Worm (Caenorhabditis elegans): ENCODE data around the gene nas-12.

nas-12 gene

DNA sequence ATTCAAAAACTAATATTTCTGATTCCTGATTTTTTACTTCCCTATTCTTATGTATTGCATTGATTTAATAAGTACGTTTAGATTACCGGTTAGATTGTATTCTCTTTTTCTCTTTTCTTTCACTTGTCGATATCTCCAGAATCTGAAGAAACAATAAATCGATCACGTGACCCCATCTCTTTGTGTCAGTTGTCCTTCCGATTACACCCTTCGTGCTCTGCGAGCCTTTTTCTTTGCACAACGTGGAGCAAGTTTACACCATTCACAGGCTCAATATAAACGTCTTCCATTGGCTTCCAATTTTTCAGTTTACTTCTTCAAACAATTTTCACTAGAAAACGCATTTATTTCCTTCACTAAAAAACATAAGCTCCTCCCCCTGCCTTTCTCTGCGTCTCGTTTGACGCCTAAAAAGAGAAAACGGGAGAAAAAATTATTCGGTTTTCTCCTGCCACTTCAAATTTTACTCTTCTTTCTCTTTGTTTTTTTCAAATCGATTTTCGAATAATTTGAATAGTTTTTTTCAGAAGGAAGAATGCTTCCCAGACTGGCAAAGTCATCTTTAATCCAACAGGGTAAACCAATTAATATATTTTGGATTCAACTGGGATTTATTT lies 43.6 kb upstream of the nas-12 start, which contains the start of gene gta-1:
gta-1 (plus strand) TSS at position 528 of the 617 bp plus-strand sequence.
- TF ChIP-seq nhr-76 (tag; optimal IDR thresholded peaks at IDR 0.05) (no peak), snpc-4 (tag; optimal IDR thresholded peaks at IDR 0.05) (no peak), flh-1 (GFP tag; optimal IDR thresholded peaks at IDR 0.05) (no peak), mab-5 (tag; optimal IDR thresholded peaks at IDR 0.05) (no peak), unc-120 (tag; optimal IDR thresholded peaks at IDR 0.05; ENCODE audit: poor library complexity, severe bottlenecking) (peak; percentile 42), nhr-28 (tag; optimal IDR thresholded peaks at IDR 0.05) (no peak), lin-13 (tag; optimal IDR thresholded peaks at IDR 0.05) (no peak), pha-4 (tag; optimal IDR thresholded peaks at IDR 0.05) (no peak), ces-1 (GFP tag; optimal IDR thresholded peaks at IDR 0.05) (peak; percentile 35), ham-2 (GFP tag; optimal IDR thresholded peaks at IDR 0.05) (no peak), unc-62 (GFP tag; optimal IDR thresholded peaks at IDR 0.05) (peak; percentile 44), hlh-1 (tag; optimal IDR thresholded peaks at IDR 0.05) (peak; percentile 98), ceh-39 (tag; optimal IDR thresholded peaks at IDR 0.05) (no peak), ceh-83 (GFP tag; optimal IDR thresholded peaks at IDR 0.05) (no peak), blmp-1 (tag; optimal IDR thresholded peaks at IDR 0.05) (no peak), ztf-11 (tag; optimal IDR thresholded peaks at IDR 0.05) (no peak), nhr-237 (tag; optimal IDR thresholded peaks at IDR 0.05) (no peak)

DNA sequence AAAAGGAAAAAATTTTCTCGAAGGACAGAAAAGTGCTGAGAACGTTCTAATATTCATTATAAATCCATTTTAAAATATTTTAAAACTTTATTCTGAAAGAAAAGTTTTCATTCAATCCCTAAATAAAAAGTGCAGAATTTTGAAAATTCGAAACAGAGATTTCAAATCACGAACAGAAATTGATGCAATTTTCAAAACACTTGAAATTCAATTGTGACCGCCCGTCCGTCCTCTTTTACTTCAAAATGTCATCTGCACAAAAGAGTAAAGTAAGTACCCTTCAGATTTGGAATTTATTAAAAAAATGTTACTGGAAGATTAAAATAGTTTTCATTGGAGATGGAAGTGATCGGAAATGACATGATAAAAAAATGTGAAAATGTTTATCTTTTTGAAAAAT lies 35.3 kb upstream of the nas-12 start:
- no peak for TF ChIP-seq mls-2 (tag; optimal IDR thresholded peaks at IDR 0.05)
- no peak for TF ChIP-seq ceh-83 (GFP tag; optimal IDR thresholded peaks at IDR 0.05)
- TF ChIP-seq nhr-12 (tag; optimal IDR thresholded peaks at IDR 0.05), result no peak
- no peak for TF ChIP-seq ceh-39 (tag; optimal IDR thresholded peaks at IDR 0.05)
- peak; percentile 87 for TF ChIP-seq ces-1 (GFP tag; optimal IDR thresholded peaks at IDR 0.05)
- no peak for TF ChIP-seq drap-1 (GFP tag; optimal IDR thresholded peaks at IDR 0.05)
- TF ChIP-seq sem-2 (GFP tag; optimal IDR thresholded peaks at IDR 0.05), result no peak
- TF ChIP-seq unc-62 (GFP tag; optimal IDR thresholded peaks at IDR 0.05), result no peak

DNA sequence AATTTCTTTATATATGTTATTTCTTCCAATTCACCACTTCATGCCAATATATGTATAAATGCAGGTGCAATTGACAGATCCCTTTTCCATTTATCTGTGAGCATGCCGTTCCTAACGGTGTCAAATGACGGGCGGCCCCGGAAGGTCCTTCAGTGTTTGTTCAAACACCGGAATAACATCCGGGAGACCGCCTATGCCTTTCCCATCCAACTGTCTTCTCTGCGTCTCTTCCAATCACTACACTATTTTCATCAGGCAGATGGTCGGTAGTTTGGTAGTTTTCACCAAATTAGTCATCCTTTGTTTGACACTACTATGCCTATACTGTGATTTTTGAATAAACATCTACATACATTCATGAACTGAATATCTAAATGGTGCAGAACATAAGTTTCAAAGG lies 33.2 kb upstream of the nas-12 start:
- TF ChIP-seq cnd-1 (tag; optimal IDR thresholded peaks at IDR 0.05) (peak; percentile 87), flh-1 (GFP tag; optimal IDR thresholded peaks at IDR 0.05) (no peak)

DNA sequence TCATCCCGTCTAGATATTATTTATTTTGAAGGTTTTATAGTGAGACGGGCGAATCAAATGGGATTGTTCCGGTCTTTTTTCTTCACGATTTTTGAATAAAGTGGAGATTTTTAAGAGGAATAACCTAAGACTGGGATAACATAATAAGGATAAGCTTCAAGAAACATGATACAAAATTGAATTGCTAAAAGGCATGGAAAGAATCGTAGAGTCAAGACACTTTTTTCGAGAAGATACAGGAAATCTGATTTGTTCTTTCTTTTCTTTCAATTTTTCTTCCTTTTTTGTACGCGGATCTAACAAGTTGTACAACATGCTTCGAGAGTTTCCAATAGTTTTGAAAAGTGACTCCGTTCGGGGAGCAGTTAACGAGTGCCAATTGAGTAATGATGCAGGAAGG lies 32.3 kb upstream of the nas-12 start:
- no peak for TF ChIP-seq lsy-2 (tag; optimal IDR thresholded peaks at IDR 0.05)
- TF ChIP-seq pha-4 (tag; optimal IDR thresholded peaks at IDR 0.05), result no peak
- TF ChIP-seq ces-1 (GFP tag; optimal IDR thresholded peaks at IDR 0.05), result peak; percentile 77

DNA sequence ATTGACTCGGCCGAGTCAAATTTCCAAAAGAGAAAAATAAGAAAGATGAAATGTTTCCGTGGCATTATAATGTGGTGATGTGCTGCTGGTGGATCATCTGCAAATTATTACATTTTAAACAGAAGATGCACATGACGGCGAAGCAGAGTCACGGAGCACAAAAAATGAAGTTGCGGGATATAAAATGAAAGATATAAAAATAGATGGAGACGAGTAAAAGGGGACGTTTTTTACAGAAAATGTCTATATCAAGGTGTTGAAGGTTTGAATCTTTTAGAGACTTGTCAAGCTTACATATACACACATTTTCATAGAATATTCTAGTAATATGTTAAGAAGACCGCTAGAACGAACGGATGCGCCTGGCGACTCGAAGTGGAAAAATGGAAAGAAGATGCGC lies 29.5 kb upstream of the nas-12 start, which contains the start of gene ptrg-1:
ptrg-1 (minus strand) TSS at position 101 of the 400 bp plus-strand sequence.
- no peak for TF ChIP-seq cnd-1 (tag; optimal IDR thresholded peaks at IDR 0.05)

DNA sequence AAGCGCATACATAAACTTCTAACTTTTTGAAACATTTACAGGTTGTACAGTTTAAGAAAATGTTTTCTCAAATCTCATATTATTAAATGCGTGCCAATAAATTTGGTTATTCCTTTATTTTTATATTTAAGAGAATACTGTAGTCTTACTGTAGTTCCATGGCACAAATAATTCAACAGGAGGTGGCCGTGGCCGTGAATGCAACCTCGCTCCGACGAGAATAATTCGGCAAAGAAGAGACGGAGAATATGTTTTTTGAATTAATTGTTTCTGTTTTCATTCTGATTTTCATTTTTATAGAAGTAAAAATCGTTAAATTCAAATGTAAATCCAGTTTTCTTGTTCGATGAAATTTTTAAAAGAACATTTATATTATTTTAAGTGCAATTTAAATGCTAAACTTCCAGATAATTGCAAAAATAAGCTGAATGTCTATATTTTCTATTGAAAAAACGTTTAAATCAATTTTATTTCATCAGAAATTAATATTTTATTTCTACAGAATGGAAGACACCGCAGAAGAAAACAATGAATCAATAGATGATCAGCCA lies 26.4 kb upstream of the nas-12 start, which contains the start of gene gon-4:
gon-4 (plus strand) TSS at position 501 of the 551 bp plus-strand sequence.
- TF ChIP-seq unc-62 (GFP tag; optimal IDR thresholded peaks at IDR 0.05), result no peak
- peak; percentile 49 for TF ChIP-seq lsy-2 (tag; optimal IDR thresholded peaks at IDR 0.05)

DNA sequence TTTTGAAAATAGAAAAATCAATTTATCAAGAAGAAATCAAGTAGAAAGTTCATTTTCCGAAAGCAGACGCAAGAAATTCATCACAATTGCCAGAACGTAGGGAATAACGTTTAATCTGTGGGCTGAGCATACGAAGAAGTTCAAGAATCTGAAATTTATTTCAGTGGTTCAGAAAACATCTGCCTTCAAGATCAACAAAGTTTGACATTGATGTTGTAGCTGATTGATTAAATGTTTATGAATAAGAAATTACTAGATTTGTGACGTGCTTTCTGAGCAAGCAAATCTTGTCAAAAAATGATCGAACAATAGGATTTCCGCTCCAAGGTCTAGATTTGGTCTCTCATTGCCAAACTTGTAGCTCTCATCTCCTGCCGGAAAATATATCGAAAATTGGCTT lies 17.6 kb upstream of the nas-12 start, which contains the start of gene K04D7.6:
K04D7.6 (minus strand) TSS at position 101 of the 400 bp plus-strand sequence.
- no peak for TF ChIP-seq cnd-1 (tag; optimal IDR thresholded peaks at IDR 0.05)
- TF ChIP-seq elt-1 (tag; optimal IDR thresholded peaks at IDR 0.05; ENCODE audit: borderline replicate concordance, insufficient read depth), result no peak
- no peak for TF ChIP-seq mls-2 (tag; optimal IDR thresholded peaks at IDR 0.05)
- no peak for TF ChIP-seq M03D4.4 (tag; optimal IDR thresholded peaks at IDR 0.05)
- TF ChIP-seq mep-1 (tag; optimal IDR thresholded peaks at IDR 0.05), result no peak
- no peak for TF ChIP-seq ceh-83 (GFP tag; optimal IDR thresholded peaks at IDR 0.05)
- no peak for TF ChIP-seq ceh-39 (tag; optimal IDR thresholded peaks at IDR 0.05)
